Fruit fly (Drosophila melanogaster): ENCODE results near the gene Acp24A4.

- no peak for TF ChIP-seq CG8478 (optimal IDR thresholded peaks at IDR 0.05)
- no peak for TF ChIP-seq CTCF (optimal IDR thresholded peaks at IDR 0.05)
Observed at dm6 chr2L:3740443-3740842, 46.7 kb upstream of the Acp24A4 start.

Data from S2 (cell line).